Fruit fly (Drosophila melanogaster): ENCODE measurements around the gene CG6885.
A peak's percentile ranks its signal among the peaks of the same experiment; 100 is the strongest.

The CG6885 gene

DNA sequence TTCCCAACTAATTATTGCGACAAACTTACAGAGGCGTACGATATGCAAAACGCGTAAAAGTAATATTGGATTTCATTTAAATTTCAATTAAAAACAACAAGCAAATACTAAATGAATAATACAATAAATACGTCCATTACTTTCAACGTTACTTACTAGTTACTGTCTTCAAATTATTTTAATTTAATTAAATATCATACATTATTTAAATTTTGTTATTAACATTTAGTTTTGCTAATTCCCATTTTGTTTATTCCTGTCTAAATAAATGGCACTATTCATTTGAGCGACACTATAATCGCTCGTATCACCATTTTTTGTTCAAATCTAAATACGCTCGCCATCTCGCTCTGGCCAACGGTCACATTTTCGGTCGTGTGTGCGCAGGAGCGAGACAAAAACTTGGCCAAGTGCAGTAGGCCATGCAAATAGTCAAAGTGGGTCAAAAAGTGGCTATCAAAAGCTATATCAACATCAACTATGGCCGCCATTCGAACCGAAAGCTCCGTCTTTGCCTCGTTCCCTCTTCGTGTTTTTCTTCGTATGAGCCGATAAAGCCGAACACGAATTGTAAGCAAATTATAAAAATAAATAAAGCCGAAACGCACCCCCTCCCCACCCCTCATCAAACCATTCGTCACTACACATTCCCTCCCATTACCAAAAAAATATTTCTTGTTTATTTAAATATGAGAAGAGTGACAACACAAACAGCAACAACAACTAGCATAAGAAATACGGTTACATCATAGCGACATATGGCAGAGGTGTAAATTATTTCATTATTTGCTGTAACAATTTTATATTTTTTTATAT is 45.1 kb downstream of the CG6885 start (continued):
- TF ChIP-seq CG15601 (tag; optimal IDR thresholded peaks at IDR 0.05) (peak; percentile 43), CG8478 (optimal IDR thresholded peaks at IDR 0.05) (no peak), p53 (GFP tag; optimal IDR thresholded peaks at IDR 0.05) (no peak), pum (GFP tag; optimal IDR thresholded peaks at IDR 0.05) (no peak), cwo (GFP tag; optimal IDR thresholded peaks at IDR 0.05) (peak; percentile 82), eve (GFP tag; optimal IDR thresholded peaks at IDR 0.05) (peak in 1 of 2 experiments; percentile 84), CG2116 (GFP tag; optimal IDR thresholded peaks at IDR 0.05) (peak; percentile 31), PHDP (tag; optimal IDR thresholded peaks at IDR 0.05) (peak; percentile 52), CG6813 (GFP tag; optimal IDR thresholded peaks at IDR 0.05) (peak; percentile 54)

- TF ChIP-seq tll (GFP tag; optimal IDR thresholded peaks at IDR 0.05) (no peak), Drgx (GFP tag; IDR thresholded peaks at IDR 0.05) (peak; percentile 89), CG31224 (GFP tag; IDR thresholded peaks at IDR 0.05) (no peak), row (GFP tag; IDR thresholded peaks at IDR 0.05) (no peak), CG4707 (GFP tag; optimal IDR thresholded peaks at IDR 0.05) (no peak), lbe (GFP tag; optimal IDR thresholded peaks at IDR 0.05) (peak; percentile 26), Mad (GFP tag; optimal IDR thresholded peaks at IDR 0.05) (no peak), Hr78 (GFP tag; optimal IDR thresholded peaks at IDR 0.05) (no peak), gcm (GFP tag; optimal IDR thresholded peaks at IDR 0.05) (no peak), btn (GFP tag; optimal IDR thresholded peaks at IDR 0.05) (no peak), bsh (GFP tag; optimal IDR thresholded peaks at IDR 0.05) (peak in 1 of 2 experiments; percentile 83), B-H1 (GFP tag; IDR thresholded peaks at IDR 0.05) (no peak), nom (GFP tag; optimal IDR thresholded peaks at IDR 0.05) (peak; percentile 89), CG34422 (GFP tag; IDR thresholded peaks at IDR 0.05) (no peak), BEAF-32 (GFP tag; optimal IDR thresholded peaks at IDR 0.05) (no peak), jigr1 (GFP tag; IDR thresholded peaks at IDR 0.05) (no peak), Hand (GFP tag; optimal IDR thresholded peaks at IDR 0.05) (no peak), CG18476 (GFP tag; optimal IDR thresholded peaks at IDR 0.05) (no peak), D19B (GFP tag; optimal IDR thresholded peaks at IDR 0.05) (no peak), CG11696 (GFP tag; IDR thresholded peaks at IDR 0.05) (0 out of 2 replicates have a peak, but pooled peaks have one; percentile 7), CG11456 (GFP tag; IDR thresholded peaks at IDR 0.05) (no peak), HLHmδ (GFP tag; optimal IDR thresholded peaks at IDR 0.05) (no peak), trh (GFP tag; optimal IDR thresholded peaks at IDR 0.05) (no peak), Nf-YB (GFP tag; optimal IDR thresholded peaks at IDR 0.05) (no peak), CG34376 (GFP tag; optimal IDR thresholded peaks at IDR 0.05) (no peak), vnd (GFP tag; IDR thresholded peaks at IDR 0.05; ENCODE audit: partially characterized antibody) (no peak), Hr51 (GFP tag; optimal IDR thresholded peaks at IDR 0.05) (no peak), CG10321 (GFP tag; IDR thresholded peaks at IDR 0.05) (0 out of 2 replicates have a peak, but pooled peaks have one; percentile 21), slou (GFP tag; optimal IDR thresholded peaks at IDR 0.05) (no peak), CG7357 (GFP tag; IDR thresholded peaks at IDR 0.05) (no peak), sr (GFP tag; IDR thresholded peaks at IDR 0.05) (no peak)
Measured at dm6 chr3L:18790630-18791167, 46.4 kb downstream of the CG6885 start.

Data from whole organism, embryonic.